Fruit fly (Drosophila melanogaster): ENCODE results near the gene Ibf2.

The Ibf2 gene

DNA sequence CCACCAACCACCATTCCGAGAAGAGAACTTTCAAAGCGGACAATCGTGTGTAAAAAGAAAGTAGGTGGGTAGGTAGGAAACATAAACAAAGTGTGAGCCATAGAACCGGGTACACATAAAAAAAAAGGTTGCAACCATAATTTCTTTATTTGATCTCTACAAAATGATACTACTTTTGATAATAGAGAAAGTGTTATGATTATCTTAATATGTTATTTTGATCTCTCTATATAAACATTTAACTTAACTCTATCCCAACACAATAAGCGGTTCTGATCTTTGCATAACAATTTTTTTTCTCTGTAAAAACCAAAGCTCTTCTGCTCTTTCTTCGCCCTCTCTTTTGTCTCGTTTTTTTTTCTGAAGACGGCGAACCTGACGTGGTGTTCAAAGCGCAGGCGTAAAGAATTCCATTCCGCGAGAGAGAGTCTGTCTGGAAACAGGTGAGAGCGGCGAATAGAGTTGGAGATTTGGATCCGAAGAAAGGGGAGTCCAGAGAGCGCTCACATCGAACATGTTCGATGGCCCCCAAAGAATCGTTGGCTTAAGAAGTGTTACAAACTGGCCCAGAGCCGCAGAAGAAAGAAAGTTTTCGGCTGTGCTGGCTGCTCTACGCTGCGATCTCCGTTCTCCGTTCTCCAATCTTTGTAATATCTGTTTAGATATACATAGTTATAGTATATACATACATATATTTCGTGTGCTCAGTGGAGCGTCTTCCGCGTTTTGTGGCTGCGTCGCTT, 11.3 kb downstream of the Ibf2 start (continued):
- TF ChIP-seq pfk (GFP tag; optimal IDR thresholded peaks at IDR 0.05) (no peak), Chrac-16 (GFP tag; optimal IDR thresholded peaks at IDR 0.05) (peak; percentile 35), Myb (GFP tag; optimal IDR thresholded peaks at IDR 0.05) (peak; percentile 15), PHDP (tag; optimal IDR thresholded peaks at IDR 0.05) (peak; percentile 74), cato (GFP tag; optimal IDR thresholded peaks at IDR 0.05; ENCODE audit: borderline replicate concordance) (no peak), CG12942 (GFP tag; optimal IDR thresholded peaks at IDR 0.05) (no peak), tap (tag; optimal IDR thresholded peaks at IDR 0.05) (peak; percentile 59), D19B (GFP tag; optimal IDR thresholded peaks at IDR 0.05) (no peak), CG15696 (tag; optimal IDR thresholded peaks at IDR 0.05) (peak; percentile 13), ap (GFP tag; IDR thresholded peaks at IDR 0.05) (no peak), CG32772 (GFP tag; IDR thresholded peaks at IDR 0.05) (peak; percentile 44; the same call in 1 of the 2 replicates), CG17359 (tag; optimal IDR thresholded peaks at IDR 0.05) (peak; percentile 71), run (tag; optimal IDR thresholded peaks at IDR 0.05) (no peak), Hr3 (GFP tag; optimal IDR thresholded peaks at IDR 0.05) (peak; percentile 55), CG4707 (GFP tag; optimal IDR thresholded peaks at IDR 0.05) (peak; percentile 15), CG13624 (GFP tag; optimal IDR thresholded peaks at IDR 0.05) (no peak), Neu2 (GFP tag; optimal IDR thresholded peaks at IDR 0.05; ENCODE audit: borderline replicate concordance) (no peak), Side (GFP tag; optimal IDR thresholded peaks at IDR 0.05) (peak; percentile 60), CG10979 (tag; optimal IDR thresholded peaks at IDR 0.05) (peak; percentile 91), CG10543 (GFP tag; optimal IDR thresholded peaks at IDR 0.05) (no peak), CG13424 (tag; optimal IDR thresholded peaks at IDR 0.05) (peak; percentile 77), Xbp1 (GFP tag; optimal IDR thresholded peaks at IDR 0.05) (peak; percentile 78), org-1 (GFP tag; optimal IDR thresholded peaks at IDR 0.05) (peak; percentile 40), zfh2 (GFP tag; optimal IDR thresholded peaks at IDR 0.05) (no peak), TFAM (GFP tag; optimal IDR thresholded peaks at IDR 0.05) (no peak), CG2875 (GFP tag; optimal IDR thresholded peaks at IDR 0.05) (peak; percentile 72), Pdp1 (GFP tag; optimal IDR thresholded peaks at IDR 0.05) (peak; percentile 54 to 56), CG10431 (GFP tag; optimal IDR thresholded peaks at IDR 0.05) (peak; percentile 69), ssp (GFP tag; IDR thresholded peaks at IDR 0.05) (peak; percentile 41; the same call in 1 of the 2 replicates), CG2116 (GFP tag; optimal IDR thresholded peaks at IDR 0.05) (no peak), CG11696 (GFP tag; IDR thresholded peaks at IDR 0.05) (no peak), CG10462 (GFP tag; optimal IDR thresholded peaks at IDR 0.05) (peak; percentile 30), btn (GFP tag; optimal IDR thresholded peaks at IDR 0.05) (peak; percentile 27), dmrt99B (tag; optimal IDR thresholded peaks at IDR 0.05) (peak; percentile 78), caup (GFP tag; optimal IDR thresholded peaks at IDR 0.05; ENCODE audit: severe bottlenecking) (no peak), chif (GFP tag; optimal IDR thresholded peaks at IDR 0.05) (peak; percentile 50 to 67), CG32767 (GFP tag; IDR thresholded peaks at IDR 0.05) (peak; percentile 63; the same call in 1 of the 2 replicates), fd3F (GFP tag; optimal IDR thresholded peaks at IDR 0.05) (no peak), CG34224 (GFP tag; IDR thresholded peaks at IDR 0.05; ENCODE audit: partially characterized antibody) (no peak), Hey (tag; optimal IDR thresholded peaks at IDR 0.05) (no peak), Nf-YA (GFP tag; IDR thresholded peaks at IDR 0.05) (no peak), CG11093 (GFP tag; IDR thresholded peaks at IDR 0.05) (peak; percentile 45; the same call in 1 of the 3 replicates), lab (GFP tag; optimal IDR thresholded peaks at IDR 0.05) (no peak), sd (tag; optimal IDR thresholded peaks at IDR 0.05) (no peak), CG14710 (tag; optimal IDR thresholded peaks at IDR 0.05) (peak; percentile 80), wek (GFP tag; optimal IDR thresholded peaks at IDR 0.05) (no peak), CG10267 (tag; optimal IDR thresholded peaks at IDR 0.05) (peak; percentile 79), vvl (GFP tag; IDR thresholded peaks at IDR 0.05) (peak; percentile 87)

Measured in whole organism, embryonic.